Worm (Caenorhabditis elegans) whole organism, L1 larva: Measurements from ENCODE around the gene Y53G8B.2.

Experiments used
- C04F5.9 ChIP-seq: sonication (generic microtip); optimal IDR thresholded peaks from 2 replicates; lab custom pipeline; 2016; ENCODE audit warnings: missing genetic modification characterization, missing compliant biosample characterization
- C16A3.4 ChIP-seq: fragments of 150-350 bp; optimal IDR thresholded peaks from 2 replicates; lab custom pipeline; 2014; ENCODE audit warnings: missing biosample characterization, missing genetic modification characterization
- C34B4.2 ChIP-seq: sonication (generic microtip); optimal IDR thresholded peaks from 2 replicates; lab custom pipeline; 2017; ENCODE audit warnings: mild to moderate bottlenecking, missing genetic modification characterization, missing compliant biosample characterization
- F16B12.6 ChIP-seq: fragments of 150-350 bp; optimal IDR thresholded peaks from 2 replicates; lab custom pipeline; 2014; ENCODE audit warnings: missing biosample characterization, missing genetic modification characterization
- Y116A8C.19 ChIP-seq: sonication (generic microtip); optimal IDR thresholded peaks from 2 replicates; lab custom pipeline; 2016; ENCODE audit warnings: missing compliant biosample characterization, missing genetic modification characterization, borderline replicate concordance
- aha-1 ChIP-seq: fragments of 150-350 bp; optimal IDR thresholded peaks from 2 replicates; lab custom pipeline; 2014; ENCODE audit warnings: missing biosample characterization, missing genetic modification characterization
- alr-1 ChIP-seq: fragments of 200-800 bp; sonication (Bioruptor generic); optimal IDR thresholded peaks from 2 replicates; lab custom pipeline; 2018; ENCODE audit warnings: borderline replicate concordance, mild to moderate bottlenecking, missing genetic modification characterization, missing compliant biosample characterization
- aly-2 ChIP-seq: fragments of 150-350 bp; optimal IDR thresholded peaks from 2 replicates; lab custom pipeline; 2014; ENCODE audit warnings: missing biosample characterization, missing genetic modification characterization
- ama-1 ChIP-seq: fragments of 150-350 bp; optimal IDR thresholded peaks from 2 replicates; lab custom pipeline; 2014
- ceh-63 ChIP-seq: fragments of 200-800 bp; sonication (Bioruptor generic); optimal IDR thresholded peaks from 2 replicates; lab custom pipeline; 2018; ENCODE audit warnings: mild to moderate bottlenecking, missing genetic modification characterization, missing compliant biosample characterization
- ceh-82 ChIP-seq, 3 experiments: fragments of 150-350 bp in 1 of 3; sonication (generic microtip) in 2 of 3; optimal IDR thresholded peaks; 2 replicates each; lab custom pipeline; 2014 to 2017; ENCODE audit warnings: missing biosample characterization in 3 of 3, missing genetic modification characterization in 3 of 3
- ceh-88 ChIP-seq: fragments of 200-800 bp; sonication (Bioruptor generic); IDR thresholded peaks from 2 replicates; pipeline ENCODE4 v1.3.6; 2022; ENCODE audit warnings: missing genetic modification characterization, missing compliant biosample characterization
- ceh-90 ChIP-seq: sonication (generic microtip); optimal IDR thresholded peaks from 2 replicates; lab custom pipeline; 2016; ENCODE audit warnings: missing genetic modification characterization, missing compliant biosample characterization
- dsc-1 ChIP-seq: sonication (generic microtip); optimal IDR thresholded peaks from 2 replicates; lab custom pipeline; 2016; ENCODE audit warnings: mild to moderate bottlenecking, missing genetic modification characterization, missing compliant biosample characterization
- egl-27 ChIP-seq, 2 experiments: fragments of 150-350 bp in 1 of 2; sonication (generic microtip); optimal IDR thresholded peaks; 3 replicates each; lab custom pipeline; 2017 to 2018; ENCODE audit warnings: missing biosample characterization in 2 of 2, missing genetic modification characterization in 2 of 2, missing genetic modification reagents in 2 of 2
- elt-2 ChIP-seq: sonication (generic microtip); optimal IDR thresholded peaks from 2 replicates; lab custom pipeline; 2016; ENCODE audit warnings: missing genetic modification characterization, mild to moderate bottlenecking, inconsistent platforms, missing compliant biosample characterization, missing genetic modification reagents
- elt-3 ChIP-seq, 6 experiments: fragments of 150-350 bp in 1 of 6; sonication (generic microtip); optimal IDR thresholded peaks; 2 replicates each; lab custom pipeline; 2017 to 2018; ENCODE audit warnings: missing biosample characterization in 6 of 6, missing genetic modification characterization in 6 of 6, inconsistent platforms in 1 of 6
- fkh-8 ChIP-seq: sonication (generic microtip); optimal IDR thresholded peaks from 2 replicates; lab custom pipeline; 2016; ENCODE audit warnings: mild to moderate bottlenecking, missing genetic modification characterization, missing compliant biosample characterization
- fos-1 ChIP-seq: fragments of 150-350 bp; optimal IDR thresholded peaks from 2 replicates; lab custom pipeline; 2014; ENCODE audit warnings: missing biosample characterization, missing genetic modification characterization
- grh-1 ChIP-seq: fragments of 200-800 bp; sonication (Bioruptor generic); IDR thresholded peaks from 2 replicates; pipeline ENCODE4 v1.3.6; 2022; ENCODE audit warnings: missing genetic modification reagents, missing genetic modification characterization, missing compliant biosample characterization
- irx-1 ChIP-seq: sonication (generic microtip); optimal IDR thresholded peaks from 2 replicates; lab custom pipeline; 2016; ENCODE audit warnings: missing genetic modification characterization, missing compliant biosample characterization
- isw-1 ChIP-seq: fragments of 200-800 bp; sonication (Bioruptor generic); IDR thresholded peaks from 2 replicates; pipeline ENCODE4 v1.3.6; 2022; ENCODE audit warnings: missing genetic modification characterization, missing compliant biosample characterization
- jun-1 ChIP-seq: fragments of 150-350 bp; optimal IDR thresholded peaks from 2 replicates; lab custom pipeline; 2014; ENCODE audit warnings: missing biosample characterization, missing genetic modification reagents, missing genetic modification characterization
- lin-13 ChIP-seq: fragments of 150-350 bp; optimal IDR thresholded peaks from 2 replicates; lab custom pipeline; 2014; ENCODE audit warnings: missing biosample characterization, missing genetic modification reagents, missing genetic modification characterization
- lin-35 ChIP-seq, 2 experiments: fragments of 150-350 bp; optimal IDR thresholded peaks; 2 replicates each; lab custom pipeline; 2014; ENCODE audit warnings: missing biosample characterization in 2 of 2, missing genetic modification characterization in 2 of 2, missing genetic modification reagents in 2 of 2
- lin-39 ChIP-seq: fragments of 150-350 bp; optimal IDR thresholded peaks from 2 replicates; lab custom pipeline; 2014; ENCODE audit warnings: missing biosample characterization, missing genetic modification reagents, missing genetic modification characterization
- lsy-2 ChIP-seq, 2 experiments: fragments of 150-350 bp; optimal IDR thresholded peaks; 2 replicates each; lab custom pipeline; 2014; ENCODE audit warnings: missing biosample characterization in 2 of 2, missing genetic modification characterization in 2 of 2
- mab-9 ChIP-seq: fragments of 200-800 bp; sonication (Bioruptor generic); IDR thresholded peaks from 2 replicates; pipeline ENCODE4 v1.3.6; 2022; ENCODE audit warnings: missing genetic modification reagents, missing genetic modification characterization, missing compliant biosample characterization
- mef-2 ChIP-seq: fragments of 150-350 bp; optimal IDR thresholded peaks from 2 replicates; lab custom pipeline; 2014; ENCODE audit warnings: missing biosample characterization, missing genetic modification characterization
- mep-1 ChIP-seq: fragments of 150-350 bp; optimal IDR thresholded peaks from 2 replicates; lab custom pipeline; 2014; ENCODE audit warnings: missing biosample characterization, missing genetic modification characterization
- nhr-11 ChIP-seq: fragments of 150-350 bp; optimal IDR thresholded peaks from 2 replicates; lab custom pipeline; 2014; ENCODE audit warnings: missing biosample characterization, missing genetic modification characterization
- nhr-12 ChIP-seq: sonication (generic microtip); optimal IDR thresholded peaks from 2 replicates; lab custom pipeline; 2017; ENCODE audit warnings: missing biosample characterization, missing genetic modification characterization
- nhr-20 ChIP-seq: sonication (generic microtip); optimal IDR thresholded peaks from 2 replicates; lab custom pipeline; 2016; ENCODE audit warnings: mild to moderate bottlenecking, missing genetic modification characterization, missing compliant biosample characterization
- nhr-237 ChIP-seq: fragments of 150-350 bp; optimal IDR thresholded peaks from 2 replicates; lab custom pipeline; 2014; ENCODE audit warnings: missing biosample characterization, missing genetic modification characterization
- nhr-28 ChIP-seq: fragments of 150-350 bp; optimal IDR thresholded peaks from 2 replicates; lab custom pipeline; 2014; ENCODE audit warnings: missing biosample characterization, missing genetic modification characterization
- nhr-71 ChIP-seq: sonication (generic microtip); optimal IDR thresholded peaks from 2 replicates; lab custom pipeline; 2016; ENCODE audit warnings: mild to moderate bottlenecking, missing genetic modification characterization, moderate library complexity, missing compliant biosample characterization
- nhr-76 ChIP-seq: sonication (generic microtip); optimal IDR thresholded peaks from 2 replicates; lab custom pipeline; 2017; ENCODE audit warnings: missing biosample characterization, missing genetic modification characterization
- rnt-1 ChIP-seq: sonication (generic microtip); optimal IDR thresholded peaks from 2 replicates; lab custom pipeline; 2016; ENCODE audit warnings: mild to moderate bottlenecking, missing genetic modification characterization, moderate library complexity, missing compliant biosample characterization
- skn-1 ChIP-seq: fragments of 150-350 bp; optimal IDR thresholded peaks from 2 replicates; lab custom pipeline; 2014; ENCODE audit warnings: missing biosample characterization, missing genetic modification characterization
- snpc-4 ChIP-seq: fragments of 150-350 bp; optimal IDR thresholded peaks from 2 replicates; lab custom pipeline; 2014; ENCODE audit warnings: missing biosample characterization, missing genetic modification characterization
- sptf-1 ChIP-seq: fragments of 150-350 bp; optimal IDR thresholded peaks from 2 replicates; lab custom pipeline; 2014; ENCODE audit warnings: missing biosample characterization, missing genetic modification characterization
- swsn-7 ChIP-seq: sonication (generic microtip); optimal IDR thresholded peaks from 2 replicates; lab custom pipeline; 2016; ENCODE audit warnings: missing genetic modification characterization, missing compliant biosample characterization
- tbx-2 ChIP-seq: sonication (generic microtip); optimal IDR thresholded peaks from 2 replicates; lab custom pipeline; 2016; ENCODE audit warnings: missing genetic modification characterization, missing compliant biosample characterization
- tlp-1 ChIP-seq: fragments of 150-350 bp; optimal IDR thresholded peaks from 2 replicates; lab custom pipeline; 2014; ENCODE audit warnings: missing biosample characterization, missing genetic modification characterization
- unc-30 ChIP-seq: sonication (generic microtip); optimal IDR thresholded peaks from 2 replicates; lab custom pipeline; 2017; ENCODE audit warnings: missing biosample characterization, missing genetic modification characterization
- unc-62 ChIP-seq: fragments of 150-350 bp; optimal IDR thresholded peaks from 2 replicates; lab custom pipeline; 2014; ENCODE audit warnings: missing biosample characterization, missing genetic modification reagents, missing genetic modification characterization
- unc-86 ChIP-seq: sonication (generic microtip); optimal IDR thresholded peaks from 2 replicates; lab custom pipeline; 2016; ENCODE audit warnings: missing genetic modification characterization, missing compliant biosample characterization
- unc-98 ChIP-seq: fragments of 200-800 bp; sonication (Bioruptor generic); IDR thresholded peaks from 2 replicates; pipeline ENCODE4 v1.3.6; 2022; ENCODE audit warnings: missing genetic modification characterization, missing compliant biosample characterization
- vab-15 ChIP-seq: sonication (generic microtip); optimal IDR thresholded peaks from 2 replicates; lab custom pipeline; 2017; ENCODE audit warnings: missing genotype, mild to moderate bottlenecking, missing genetic modification characterization, missing compliant biosample characterization
- xbp-1 ChIP-seq: sonication (generic microtip); optimal IDR thresholded peaks from 2 replicates; lab custom pipeline; 2016; ENCODE audit warnings: missing genetic modification characterization, missing compliant biosample characterization
- zag-1 ChIP-seq: fragments of 150-350 bp; optimal IDR thresholded peaks from 2 replicates; lab custom pipeline; 2014; ENCODE audit warnings: missing biosample characterization, missing genetic modification characterization
- zip-4 ChIP-seq: fragments of 200-800 bp; sonication (Bioruptor generic); optimal IDR thresholded peaks from 2 replicates; lab custom pipeline; 2018; ENCODE audit warnings: mild to moderate bottlenecking, missing genetic modification characterization, moderate library complexity, missing compliant biosample characterization
- ztf-11 ChIP-seq, 2 experiments: sonication (generic microtip); optimal IDR thresholded peaks; 2 replicates each; lab custom pipeline; 2016 to 2017; ENCODE audit warnings: missing genetic modification characterization in 2 of 2, missing biosample characterization in 1 of 2, missing compliant biosample characterization in 1 of 2

Gene Y53G8B.2

DNA sequence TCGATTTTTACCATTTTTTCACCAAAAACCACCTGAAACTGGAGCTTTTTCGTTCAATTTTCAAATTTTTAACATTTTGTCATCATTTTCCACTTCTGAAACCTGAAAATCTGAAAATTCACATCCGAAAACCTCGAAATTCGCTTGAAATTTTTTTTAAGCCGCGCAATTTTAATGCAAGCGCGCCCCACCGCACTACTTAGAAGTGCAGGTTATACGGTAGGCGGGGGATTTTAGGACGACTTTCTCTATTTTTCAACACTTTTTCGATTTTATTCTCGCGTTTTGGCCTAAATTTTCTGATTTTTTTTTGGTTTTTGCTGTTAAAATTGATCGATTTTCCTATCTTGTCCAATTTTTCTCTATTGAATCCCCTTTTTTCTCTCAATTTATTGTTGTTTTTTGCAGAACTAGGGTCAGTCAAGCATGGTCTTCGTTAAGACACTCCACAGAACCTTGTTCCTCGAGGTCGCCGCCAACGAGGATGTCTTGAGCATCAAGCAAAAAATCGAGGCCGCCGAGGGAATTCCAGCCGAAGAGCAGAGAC lies 35.8 kb downstream of the Y53G8B.2 start, which contains the start of gene ubl-1 (continued):
- TF ChIP-seq irx-1 (tag; lab: Kevin White, UChicago) (peak; percentile 60), ceh-82 (tag; optimal IDR thresholded peaks at IDR 0.05; lab: Kevin White, UChicago) (peak; percentile 90 to 93 (median 90)), alr-1 (tag; lab: Kevin White, UChicago) (no peak), ceh-63 (GFP tag; lab: Kevin White, UChicago) (no peak), lin-39 (tag; lab: Kevin White, UChicago) (peak; percentile 51), lsy-2 (tag; optimal IDR thresholded peaks at IDR 0.05; lab: Kevin White, UChicago) (peak; percentile 98 to 99), nhr-11 (tag; lab: Kevin White, UChicago) (peak; percentile 69), nhr-28 (tag; lab: Kevin White, UChicago) (no peak), grh-1 (GFP tag; lab: Robert Waterston, UW) (peak; percentile 29; the same call in 1 of the 2 replicates), tlp-1 (tag; lab: Kevin White, UChicago) (no peak), xbp-1 (tag; lab: Kevin White, UChicago) (peak; percentile 84), C04F5.9 (peak; percentile 16), sptf-1 (no peak), ztf-11 (tag; optimal IDR thresholded peaks at IDR 0.05; lab: Kevin White, UChicago) (peak in 1 of 2 experiments; percentile 11), aly-2 (tag; lab: Kevin White, UChicago) (peak; percentile 64), unc-62 (GFP tag; lab: Kevin White, UChicago) (no peak), dsc-1 (tag; lab: Kevin White, UChicago) (peak; percentile 74), tbx-2 (tag; lab: Kevin White, UChicago) (peak; percentile 80), F16B12.6 (peak; percentile 64), isw-1 (peak; percentile 79), elt-3 (tag; optimal IDR thresholded peaks at IDR 0.05; lab: Kevin White, UChicago) (peak; percentile 27 to 92 (median 66)), Y116A8C.19 (tag; lab: Kevin White, UChicago) (no peak), mef-2 (tag; lab: Kevin White, UChicago) (no peak), nhr-76 (tag; lab: Kevin White, UChicago) (no peak), fkh-8 (tag; lab: Kevin White, UChicago) (peak; percentile 92), vab-15 (peak; percentile 73), elt-2 (tag; lab: Kevin White, UChicago) (no peak), ceh-90 (tag; lab: Kevin White, UChicago) (no peak), C34B4.2 (tag; lab: Kevin White, UChicago) (no peak), nhr-71 (tag; lab: Kevin White, UChicago) (peak; percentile 89), ama-1 (lab: Kevin White, UChicago) (no peak), zip-4 (GFP tag; lab: Kevin White, UChicago) (peak; percentile 2), lin-13 (GFP tag; lab: Kevin White, UChicago) (peak; percentile 91), ceh-88 (peak; percentile 38; the same call in 1 of the 2 replicates), jun-1 (tag; lab: Kevin White, UChicago) (peak; percentile 79), unc-86 (peak; percentile 56), mab-9 (GFP tag; lab: Robert Waterston, UW) (no peak), skn-1 (tag; lab: Kevin White, UChicago) (peak; percentile 95), aha-1 (no peak), swsn-7 (tag; lab: Kevin White, UChicago) (peak; percentile 76), nhr-20 (tag; lab: Kevin White, UChicago) (peak; percentile 82), fos-1 (tag; lab: Kevin White, UChicago) (peak; percentile 79), snpc-4 (tag; lab: Kevin White, UChicago) (peak; percentile 83), egl-27 (tag; optimal IDR thresholded peaks at IDR 0.05; lab: Kevin White, UChicago) (no peak), mep-1 (peak; percentile 96), nhr-12 (no peak), C16A3.4 (tag; lab: Kevin White, UChicago) (peak; percentile 94), rnt-1 (peak; percentile 89), zag-1 (peak; percentile 60), lin-35 (GFP tag; optimal IDR thresholded peaks at IDR 0.05; lab: Kevin White, UChicago) (peak; percentile 88 to 94), unc-30 (tag; lab: Kevin White, UChicago) (no peak), nhr-237 (tag; lab: Kevin White, UChicago) (peak; percentile 83), unc-98 (GFP tag; lab: Robert Waterston, UW) (peak; percentile 42; the same call in 1 of the 2 replicates)
